Worm (Caenorhabditis elegans) whole organism, late embryonic: ENCODE data around the gene ttr-3.

Experiments
- C08G9.2 ChIP-seq: sonication (generic microtip); optimal IDR thresholded peaks from 2 replicates; lab custom pipeline; 2016; ENCODE audit warnings: mild to moderate bottlenecking, missing genetic modification characterization, moderate library complexity, missing compliant biosample characterization
- F13H6.1 ChIP-seq: sonication (generic microtip); optimal IDR thresholded peaks from 2 replicates; lab custom pipeline; 2016; ENCODE audit warnings: missing genetic modification characterization, missing compliant biosample characterization
- K09A11.1 ChIP-seq: sonication (generic microtip); optimal IDR thresholded peaks from 2 replicates; lab custom pipeline; 2017; ENCODE audit warnings: antibody characterized with exemption, mild to moderate bottlenecking, missing genetic modification characterization, missing compliant biosample characterization; ENCODE audit not compliant: insufficient read depth
- Y22D7AL.16 ChIP-seq: sonication (generic microtip); optimal IDR thresholded peaks from 2 replicates; lab custom pipeline; 2016; ENCODE audit warnings: missing genetic modification characterization, missing compliant biosample characterization
- ceh-14 ChIP-seq: sonication (generic microtip); optimal IDR thresholded peaks from 2 replicates; lab custom pipeline; 2016; ENCODE audit warnings: missing genotype, missing genetic modification characterization, missing compliant biosample characterization
- ceh-18 ChIP-seq: sonication (generic microtip); optimal IDR thresholded peaks from 2 replicates; lab custom pipeline; 2016; ENCODE audit warnings: missing genetic modification characterization, missing compliant biosample characterization
- ceh-2 ChIP-seq: sonication (generic microtip); optimal IDR thresholded peaks from 2 replicates; lab custom pipeline; 2016; ENCODE audit warnings: missing genotype, missing genetic modification characterization, missing compliant biosample characterization
- ceh-22 ChIP-seq: sonication (generic microtip); optimal IDR thresholded peaks from 2 replicates; lab custom pipeline; 2017; ENCODE audit warnings: missing biosample characterization, missing genetic modification characterization
- ceh-45 ChIP-seq: fragments of 200-800 bp; sonication (Bioruptor generic); IDR thresholded peaks from 2 replicates; pipeline ENCODE4 v1.3.6; 2022; ENCODE audit warnings: missing genetic modification reagents, missing genetic modification characterization, missing compliant biosample characterization
- ceh-48 ChIP-seq: sonication (generic microtip); optimal IDR thresholded peaks from 2 replicates; lab custom pipeline; 2016; ENCODE audit warnings: missing genetic modification characterization, inconsistent platforms, missing compliant biosample characterization
- ceh-9 ChIP-seq: sonication (generic microtip); optimal IDR thresholded peaks from 2 replicates; lab custom pipeline; 2016; ENCODE audit warnings: mild to moderate bottlenecking, missing genetic modification characterization, inconsistent platforms, missing compliant biosample characterization
- che-1 ChIP-seq: sonication (generic microtip); optimal IDR thresholded peaks from 2 replicates; lab custom pipeline; 2016; ENCODE audit warnings: mild to moderate bottlenecking, missing genetic modification characterization, missing compliant biosample characterization
- elt-2 ChIP-seq: sonication (generic microtip); optimal IDR thresholded peaks from 2 replicates; lab custom pipeline; 2016; ENCODE audit warnings: missing genetic modification reagents, missing genetic modification characterization, missing compliant biosample characterization
- elt-4 ChIP-seq: sonication (generic microtip); optimal IDR thresholded peaks from 2 replicates; lab custom pipeline; 2016; ENCODE audit warnings: missing genetic modification characterization, missing compliant biosample characterization
- eyg-1 ChIP-seq: sonication (generic microtip); optimal IDR thresholded peaks from 2 replicates; lab custom pipeline; 2016; ENCODE audit warnings: missing genotype, missing genetic modification characterization, missing compliant biosample characterization
- fax-1 ChIP-seq: sonication (generic microtip); optimal IDR thresholded peaks from 2 replicates; lab custom pipeline; 2016; ENCODE audit warnings: missing genotype, missing genetic modification characterization, missing compliant biosample characterization
- hlh-6 ChIP-seq: sonication (generic microtip); optimal IDR thresholded peaks from 2 replicates; lab custom pipeline; 2016; ENCODE audit warnings: missing genotype, missing genetic modification characterization, missing compliant biosample characterization
- hlh-8 ChIP-seq: sonication (generic microtip); optimal IDR thresholded peaks from 2 replicates; lab custom pipeline; 2016; ENCODE audit warnings: missing genotype, missing genetic modification characterization, missing compliant biosample characterization
- lin-11 ChIP-seq: fragments of 200-800 bp; sonication (Bioruptor generic); optimal IDR thresholded peaks from 2 replicates; lab custom pipeline; 2018; ENCODE audit warnings: mild to moderate bottlenecking, missing genetic modification characterization, missing compliant biosample characterization
- mec-3 ChIP-seq: sonication (generic microtip); optimal IDR thresholded peaks from 2 replicates; lab custom pipeline; 2016; ENCODE audit warnings: borderline replicate concordance, missing genetic modification characterization, missing compliant biosample characterization
- nfya-1 ChIP-seq: sonication (generic microtip); optimal IDR thresholded peaks from 2 replicates; lab custom pipeline; 2017; ENCODE audit warnings: missing genetic modification characterization, mild to moderate bottlenecking, missing compliant biosample characterization, antibody characterized with exemption, moderate library complexity
- nhr-11 ChIP-seq: fragments of 150-350 bp; optimal IDR thresholded peaks from 2 replicates; lab custom pipeline; 2014; ENCODE audit warnings: missing biosample characterization, missing genetic modification characterization
- odd-2 ChIP-seq: sonication (generic microtip); optimal IDR thresholded peaks from 2 replicates; lab custom pipeline; 2017; ENCODE audit warnings: antibody characterized with exemption, mild to moderate bottlenecking, missing genetic modification characterization, missing compliant biosample characterization
- pag-3 ChIP-seq: sonication (generic microtip); optimal IDR thresholded peaks from 2 replicates; lab custom pipeline; 2016; ENCODE audit warnings: missing compliant biosample characterization, missing genetic modification characterization, borderline replicate concordance
- pax-1 ChIP-seq: fragments of 150-350 bp; optimal IDR thresholded peaks from 2 replicates; lab custom pipeline; 2014; ENCODE audit warnings: missing biosample characterization, missing genetic modification characterization
- pha-2 ChIP-seq: sonication (generic microtip); optimal IDR thresholded peaks from 2 replicates; lab custom pipeline; 2017; ENCODE audit warnings: mild to moderate bottlenecking, missing genetic modification characterization, missing compliant biosample characterization
- pqm-1 ChIP-seq: sonication (generic microtip); optimal IDR thresholded peaks from 2 replicates; lab custom pipeline; 2016; ENCODE audit warnings: missing genetic modification characterization, missing compliant biosample characterization
- pros-1 ChIP-seq: fragments of 150-350 bp; optimal IDR thresholded peaks from 2 replicates; lab custom pipeline; 2014; ENCODE audit warnings: missing biosample characterization, missing genetic modification reagents, missing genetic modification characterization
- sox-2 ChIP-seq: fragments of 200-800 bp; sonication (Bioruptor generic); IDR thresholded peaks from 2 replicates; pipeline ENCODE4 v1.3.6; 2022; ENCODE audit warnings: missing genetic modification reagents, missing genetic modification characterization, missing compliant biosample characterization
- syd-9 ChIP-seq: sonication (generic microtip); optimal IDR thresholded peaks from 2 replicates; lab custom pipeline; 2016; ENCODE audit warnings: mild to moderate bottlenecking, missing genetic modification characterization, moderate library complexity, missing compliant biosample characterization
- tbx-2 ChIP-seq: sonication (generic microtip); optimal IDR thresholded peaks from 2 replicates; lab custom pipeline; 2016; ENCODE audit warnings: missing genetic modification characterization, missing compliant biosample characterization
- ttx-3 ChIP-seq: sonication (generic microtip); optimal IDR thresholded peaks from 2 replicates; lab custom pipeline; 2016; ENCODE audit warnings: missing genetic modification reagents, missing genetic modification characterization, missing compliant biosample characterization
- unc-3 ChIP-seq, 2 experiments: fragments of 200-800 bp in 1 of 2; sonication (Bioruptor generic) in 1 of 2; sonication (generic microtip) in 1 of 2; conservative IDR thresholded peaks in 1 of 2; optimal IDR thresholded peaks in 1 of 2; 2 replicates each; pipeline versions ENCODE4 v1.3.6 to Lab custom; 2016 to 2022; ENCODE audit warnings: missing compliant biosample characterization in 2 of 2, missing genetic modification characterization in 2 of 2, missing genetic modification reagents in 1 of 2
- unc-42 ChIP-seq: sonication (generic microtip); optimal IDR thresholded peaks from 2 replicates; lab custom pipeline; 2016; ENCODE audit warnings: missing genotype, missing genetic modification characterization, missing compliant biosample characterization
- unc-55 ChIP-seq: sonication (generic microtip); optimal IDR thresholded peaks from 2 replicates; lab custom pipeline; 2017; ENCODE audit warnings: missing biosample characterization, missing genetic modification reagents, missing genetic modification characterization
- unc-86 ChIP-seq: sonication (generic microtip); optimal IDR thresholded peaks from 2 replicates; lab custom pipeline; 2016; ENCODE audit warnings: missing genetic modification characterization, missing compliant biosample characterization
- zip-5 ChIP-seq: sonication (generic microtip); optimal IDR thresholded peaks from 2 replicates; lab custom pipeline; 2016; ENCODE audit warnings: missing genetic modification characterization, missing compliant biosample characterization
- ztf-16 ChIP-seq: sonication (generic microtip); optimal IDR thresholded peaks from 2 replicates; lab custom pipeline; 2017; ENCODE audit warnings: missing genetic modification characterization, missing compliant biosample characterization

Gene ttr-3

ce11 chrIII:9922874-9923273, 3.7 kb downstream of the ttr-3 start, which contains the start of gene cbp-2:
TSS of gene cbp-2 (plus strand) at chrIII:9923174.
- TF ChIP-seq nhr-11 (no peak), sox-2 (GFP tag; lab: Robert Waterston, UW) (no peak), ceh-2 (no peak), ttx-3 (tag; lab: Kevin White, UChicago) (no peak), unc-42 (tag; lab: Kevin White, UChicago) (no peak), unc-86 (tag; lab: Kevin White, UChicago) (no peak), syd-9 (tag; lab: Kevin White, UChicago) (no peak), pax-1 (tag; lab: Kevin White, UChicago) (no peak), che-1 (tag; lab: Kevin White, UChicago) (no peak), ceh-9 (tag; lab: Kevin White, UChicago) (no peak)
- TF ChIP-seq, all 69 proteins: peak for 0

DNA sequence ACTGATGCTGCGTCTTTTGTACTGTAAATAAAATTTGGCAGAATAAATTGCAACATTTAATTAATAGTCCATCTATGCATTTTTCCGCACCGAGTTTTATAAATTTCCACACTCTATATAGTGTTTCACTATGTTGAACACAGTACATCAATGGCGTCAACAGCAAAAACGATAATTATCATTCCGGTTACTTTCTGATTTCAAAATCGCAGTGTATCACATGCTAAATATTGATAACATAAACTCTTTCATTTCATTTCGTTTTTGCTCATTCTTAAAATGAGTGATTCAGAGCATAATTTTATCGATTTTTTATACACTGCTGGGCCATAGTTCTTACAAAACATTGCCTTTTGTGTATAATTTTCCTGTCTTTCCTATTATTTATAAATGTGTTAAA, 4.2 kb downstream of the ttr-3 start:
- TF ChIP-seq ceh-48 (no peak), hlh-8 (tag; lab: Kevin White, UChicago) (no peak), zip-5 (tag; lab: Kevin White, UChicago) (no peak), ztf-16 (tag; lab: Kevin White, UChicago) (no peak), che-1 (tag; lab: Kevin White, UChicago) (no peak), hlh-6 (tag; lab: Kevin White, UChicago) (no peak), pqm-1 (no peak), nfya-1 (tag; lab: Kevin White, UChicago) (no peak), unc-42 (tag; lab: Kevin White, UChicago) (no peak), eyg-1 (tag; lab: Kevin White, UChicago) (no peak), unc-3 (GFP tag; conservative IDR thresholded peaks at IDR 0.05; lab: Robert Waterston, UW) (no peak), unc-3 (tag; optimal IDR thresholded peaks at IDR 0.05; lab: Kevin White, UChicago) (no peak), ceh-45 (no peak), odd-2 (no peak), unc-55 (GFP tag; lab: Kevin White, UChicago) (no peak), tbx-2 (tag; lab: Kevin White, UChicago) (no peak), sox-2 (GFP tag; lab: Robert Waterston, UW) (no peak), ceh-18 (tag; lab: Kevin White, UChicago) (no peak)

DNA sequence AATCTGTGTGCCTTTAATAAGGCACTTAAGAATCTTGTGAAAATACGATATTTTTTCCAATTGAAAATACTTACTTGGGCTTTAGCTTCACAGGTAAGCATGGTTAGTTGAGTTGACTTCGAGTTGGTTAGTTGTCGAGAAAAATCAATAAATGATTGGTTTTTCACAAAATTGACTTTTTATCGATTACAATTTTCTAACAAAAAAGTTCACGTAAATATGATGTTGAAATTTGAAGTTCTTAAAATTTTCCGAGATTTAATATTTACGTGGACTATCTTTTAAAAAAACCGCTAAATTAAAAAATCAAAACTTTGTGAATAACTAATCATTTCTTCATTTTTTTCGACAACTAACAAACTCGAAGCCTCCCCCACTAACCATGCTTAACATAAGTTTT, 5.8 kb downstream of the ttr-3 start, which contains the start of gene F40F12.3:
F40F12.3 (minus strand) TSS at position 101 of the 400 bp plus-strand sequence.
- TF ChIP-seq lin-11 (tag; lab: Kevin White, UChicago), result no peak
- TF ChIP-seq nfya-1 (tag; lab: Kevin White, UChicago), result no peak
- TF ChIP-seq pha-2, result no peak
- no peak for TF ChIP-seq elt-4 (tag; lab: Kevin White, UChicago)
- TF ChIP-seq ceh-14 (tag; lab: Kevin White, UChicago), result no peak
- TF ChIP-seq ceh-18 (tag; lab: Kevin White, UChicago), result no peak
- no peak for TF ChIP-seq pros-1
- no peak for TF ChIP-seq C08G9.2 (tag; lab: Kevin White, UChicago)
- TF ChIP-seq eyg-1 (tag; lab: Kevin White, UChicago), result no peak
- no peak for TF ChIP-seq K09A11.1 (tag; lab: Kevin White, UChicago)
- TF ChIP-seq elt-2 (tag; lab: Kevin White, UChicago), result no peak
- TF ChIP-seq pag-3, result no peak
- TF ChIP-seq F13H6.1 (tag; lab: Kevin White, UChicago), result no peak
- TF ChIP-seq sox-2 (GFP tag; lab: Robert Waterston, UW), result no peak
- no peak for TF ChIP-seq Y22D7AL.16 (tag; lab: Kevin White, UChicago)
- no peak for TF ChIP-seq ceh-22
- TF ChIP-seq fax-1 (tag; lab: Kevin White, UChicago), result no peak

DNA sequence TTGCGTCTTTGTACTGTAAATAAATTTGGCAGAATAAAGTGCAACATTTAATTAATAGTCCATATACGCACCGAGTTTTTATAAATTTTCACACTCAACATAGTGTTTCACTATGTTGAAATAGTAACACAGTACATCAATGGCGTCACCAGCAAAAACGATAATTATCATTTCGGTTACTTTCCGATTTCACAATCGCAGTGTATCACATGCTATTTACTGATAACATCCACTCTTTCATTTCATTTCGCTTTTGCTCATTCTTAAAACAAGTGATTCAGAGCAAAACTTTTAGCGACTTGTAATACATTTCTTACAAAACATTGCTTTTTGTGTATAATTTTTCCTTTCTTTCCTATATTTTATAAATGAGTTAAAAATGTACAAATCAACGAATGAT, 12.8 kb downstream of the ttr-3 start, which contains the start of gene cbp-3:
cbp-3 (plus strand) TSS at position 272 of the 400 bp plus-strand sequence.
- peak; percentile 28 for TF ChIP-seq elt-2 (tag; lab: Kevin White, UChicago)
- no peak for TF ChIP-seq nfya-1 (tag; lab: Kevin White, UChicago)
- no peak for TF ChIP-seq mec-3 (tag; lab: Kevin White, UChicago)
- no peak for TF ChIP-seq pax-1 (tag; lab: Kevin White, UChicago)
